Fruit fly (Drosophila melanogaster) whole organism, wandering third instar larva: ENCODE data around the gene CG33489.

Experiments used
- Abd-B ChIP-seq: fragments of >200 bp; optimal IDR thresholded peaks from 2 replicates; lab custom pipeline; 2017; ENCODE audit warnings: missing biosample characterization, missing genetic modification characterization
- CG9705 ChIP-seq: fragments of 200-800 bp; sonication (Bioruptor generic); optimal IDR thresholded peaks from 2 replicates; lab custom pipeline; 2018; ENCODE audit warnings: missing biosample characterization, mild to moderate bottlenecking, missing genetic modification characterization
- Dfd ChIP-seq: fragments of >200 bp; optimal IDR thresholded peaks from 2 replicates; lab custom pipeline; 2017; ENCODE audit warnings: missing biosample characterization, missing genetic modification characterization
- Dif ChIP-seq: fragments of 200-275, 200-300 bp; sonication (Bioruptor generic); optimal IDR thresholded peaks from 2 replicates; lab custom pipeline; 2018; ENCODE audit warnings: missing biosample characterization, missing genetic modification characterization; ENCODE audit not compliant: partially characterized antibody
- Jra ChIP-seq: sonication (Bioruptor generic); optimal IDR thresholded peaks from 2 replicates; lab custom pipeline; 2016; ENCODE audit warnings: missing biosample characterization, missing genetic modification characterization
- Mio ChIP-seq: sonication (Bioruptor generic); optimal IDR thresholded peaks from 2 replicates; lab custom pipeline; 2016; ENCODE audit warnings: missing biosample characterization, missing genetic modification characterization
- OdsH ChIP-seq: fragments of 200-800 bp; sonication (Bioruptor generic); optimal IDR thresholded peaks from 2 replicates; lab custom pipeline; 2016; ENCODE audit warnings: missing biosample characterization, mild to moderate bottlenecking, missing genetic modification characterization
- dl ChIP-seq, 2 experiments: fragments of 175-275, 200-275 bp in 1 of 2; fragments of 200-275 bp in 1 of 2; sonication (Bioruptor generic); optimal IDR thresholded peaks; lab custom pipeline; 2018; ENCODE audit warnings: mild to moderate bottlenecking in 2 of 2, missing biosample characterization in 2 of 2, missing genetic modification characterization in 2 of 2, moderate library complexity in 2 of 2; ENCODE audit not compliant: partially characterized antibody in 2 of 2, insufficient read depth in 1 of 2
- ey ChIP-seq: fragments of 200-800 bp; sonication (Bioruptor generic); optimal IDR thresholded peaks from 2 replicates; lab custom pipeline; 2016; ENCODE audit warnings: missing biosample characterization, missing genetic modification characterization
- fru ChIP-seq: fragments of 200-800 bp; sonication (Bioruptor generic); optimal IDR thresholded peaks from 3 replicates; lab custom pipeline; 2016; ENCODE audit warnings: missing biosample characterization, mild to moderate bottlenecking, missing genetic modification characterization
- jim ChIP-seq: fragments of 175-275, 200-325 bp; sonication (Bioruptor generic); optimal IDR thresholded peaks from 2 replicates; lab custom pipeline; 2016; ENCODE audit warnings: missing biosample characterization, mild to moderate bottlenecking, missing genetic modification characterization
- psq ChIP-seq: fragments of 200-800 bp; sonication (Bioruptor generic); optimal IDR thresholded peaks from 3 replicates; lab custom pipeline; 2017; ENCODE audit warnings: missing biosample characterization, mild to moderate bottlenecking, missing genetic modification characterization, moderate library complexity
- usp ChIP-seq: fragments of >200 bp; optimal IDR thresholded peaks from 2 replicates; lab custom pipeline; 2017; ENCODE audit warnings: missing biosample characterization, missing genetic modification characterization

DNA sequence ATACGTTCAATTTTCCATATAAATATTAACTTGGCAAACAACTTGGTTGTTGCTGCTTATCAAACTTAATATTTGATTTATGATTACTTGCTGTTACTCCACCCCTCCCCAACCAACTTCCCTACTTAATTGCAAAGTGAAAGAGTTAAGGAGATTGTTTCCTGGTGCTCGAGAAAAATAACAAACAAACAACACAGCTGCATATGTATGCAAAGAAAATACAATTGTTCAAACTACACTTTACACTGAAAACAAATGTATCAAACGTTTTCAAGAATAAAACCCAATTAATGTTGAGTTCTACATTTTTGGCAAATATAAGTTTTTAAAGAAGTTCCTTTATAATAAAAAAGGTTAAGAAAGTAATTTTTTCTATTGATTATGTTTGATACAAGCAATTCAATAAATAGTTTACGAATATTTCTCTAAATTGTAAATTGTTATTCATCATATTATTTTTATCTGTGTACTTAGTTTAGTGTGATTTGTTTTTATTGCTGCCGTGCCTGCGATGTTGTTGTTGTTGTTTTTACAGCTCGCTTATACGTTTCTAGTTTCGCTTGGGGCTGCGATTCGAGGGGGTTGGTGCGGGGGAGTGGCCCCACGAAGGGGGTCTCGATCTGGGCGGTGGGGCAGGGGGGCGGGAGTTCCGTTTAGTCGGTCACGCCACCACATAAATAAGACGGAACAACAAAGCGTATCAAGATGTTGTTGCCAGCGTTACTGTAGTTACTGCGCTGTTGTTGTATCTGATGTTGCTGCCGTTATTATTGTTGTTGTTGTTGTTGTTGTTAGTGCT lies 21.0 kb downstream of the CG33489 start:
- TF ChIP-seq CG9705 (GFP tag; lab: Kevin White, UChicago) (no peak), dl (GFP tag; optimal IDR thresholded peaks at IDR 0.05; lab: Kevin White, UChicago; ENCODE audit: insufficient read depth in 1 of 2, partially characterized antibody in 2 of 2) (no peak), Abd-B (GFP tag; lab: Kevin White, UChicago) (no peak), psq (GFP tag; lab: Kevin White, UChicago) (no peak), ey (no peak), Dif (GFP tag; lab: Kevin White, UChicago) (no peak), Dfd (GFP tag; lab: Kevin White, UChicago) (peak; percentile 89), Jra (GFP tag; lab: Kevin White, UChicago) (no peak), Mio (GFP tag; lab: Kevin White, UChicago) (no peak), fru (GFP tag; lab: Kevin White, UChicago) (no peak), usp (GFP tag; lab: Kevin White, UChicago) (no peak), jim (GFP tag; lab: Kevin White, UChicago) (no peak), OdsH (GFP tag; lab: Kevin White, UChicago) (no peak)
